Worm (Caenorhabditis elegans): ENCODE data around the gene rib-1.

DNA sequence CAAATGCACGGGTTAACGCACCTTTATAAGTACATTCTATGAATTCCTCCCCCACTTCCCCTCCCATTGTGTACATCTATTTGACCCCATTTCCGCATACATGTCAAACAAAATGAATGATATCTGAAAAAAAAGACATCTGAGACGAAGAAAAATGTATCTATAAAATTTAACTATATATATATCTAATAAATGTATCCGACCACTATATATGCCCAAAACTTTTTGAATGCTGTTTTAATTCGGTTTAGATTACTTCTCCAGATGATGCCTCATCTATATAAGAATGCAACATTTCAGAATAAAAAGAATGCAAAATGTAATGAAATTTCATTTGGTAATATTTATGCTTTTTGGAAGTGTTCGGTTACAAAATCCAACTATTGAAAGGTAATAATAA lies at the start of gene rib-1:
- TF ChIP-seq repo-1 (tag; optimal IDR thresholded peaks at IDR 0.05) = no peak
- TF ChIP-seq ama-1 (optimal IDR thresholded peaks at IDR 0.05) = no peak
- no peak for TF ChIP-seq ama-1 (GFP tag; optimal IDR thresholded peaks at IDR 0.05)
- TF ChIP-seq sea-2 (GFP tag; IDR thresholded peaks at IDR 0.05) = no peak
- TF ChIP-seq efl-1 (GFP tag; optimal IDR thresholded peaks at IDR 0.05) = no peak
- no peak for TF ChIP-seq Y95B8A.8 (GFP tag; IDR thresholded peaks at IDR 0.05)
- TF ChIP-seq snpc-4 (GFP tag; optimal IDR thresholded peaks at IDR 0.05) = no peak
- TF ChIP-seq snpc-4 (tag; optimal IDR thresholded peaks at IDR 0.05) = no peak
- TF ChIP-seq F10E7.11 (tag; optimal IDR thresholded peaks at IDR 0.05) = no peak
- TF ChIP-seq ets-4 (GFP tag; optimal IDR thresholded peaks at IDR 0.05) = no peak

All from whole organism, young adult.